Worm (Caenorhabditis elegans) whole organism, early embryonic: ENCODE results near the gene viro-2.

Experiments
- hmg-4 ChIP-seq: fragments of 200-800 bp; sonication (Bioruptor generic); optimal IDR thresholded peaks from 2 replicates; lab custom pipeline; 2018; ENCODE audit warnings: mild to moderate bottlenecking, missing genetic modification characterization, missing compliant biosample characterization
- tbx-11 ChIP-seq: fragments of 200-800 bp; sonication (Bioruptor generic); IDR thresholded peaks from 2 replicates; pipeline ENCODE4 v1.3.6; 2022; ENCODE audit warnings: missing genetic modification characterization, missing compliant biosample characterization

ce11 chrIII:7162065-7162762, 33.5 kb downstream of the viro-2 start, which contains the start of the genes syf-2 and K04G7.1:
- TF ChIP-seq hmg-4 (GFP tag; lab: Kevin White, UChicago), result peak; percentile 69
- no peak for TF ChIP-seq tbx-11
